Fruit fly (Drosophila melanogaster): ENCODE measurements around the gene CG6753.

The CG6753 gene

DNA sequence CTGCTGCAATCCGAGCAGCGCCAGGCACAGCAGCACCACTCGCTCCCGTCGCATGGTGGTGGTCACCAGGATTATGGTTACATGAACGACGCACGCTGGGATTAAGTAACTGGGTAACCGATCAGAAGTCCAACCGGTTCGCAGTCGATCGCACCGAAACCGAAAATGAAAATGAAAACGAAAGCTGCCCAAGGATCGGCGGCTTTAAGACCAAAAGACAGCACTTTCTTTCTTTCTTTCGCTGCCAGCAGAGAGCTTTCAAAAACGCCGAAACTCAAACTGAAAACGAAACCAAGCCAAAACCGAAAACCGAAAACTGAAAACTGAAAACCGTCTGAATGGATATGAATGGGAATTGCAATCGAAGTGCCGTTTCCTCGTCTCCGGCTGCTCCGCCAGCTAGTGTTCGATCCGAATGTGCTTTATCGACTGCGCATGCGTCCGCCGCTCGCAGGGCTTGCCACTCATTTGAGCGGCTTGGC, at the start of gene CG6753:
TSS of gene CG6753 (minus strand) at position 432 of the 482 bp plus-strand sequence.
- TF ChIP-seq tj (GFP tag; optimal IDR thresholded peaks at IDR 0.05) (no peak), CG5204 (GFP tag; optimal IDR thresholded peaks at IDR 0.05) (no peak)

- TF ChIP-seq Crg-1 (GFP tag; optimal IDR thresholded peaks at IDR 0.05) (no peak), bab1 (GFP tag; optimal IDR thresholded peaks at IDR 0.05) (peak; percentile 4)
Observed at dm6 chr3R:12691422-12692101, 49.3 kb upstream of the CG6753 start, which contains the start of gene Arp1. Arp1 (plus strand) TSS chr3R:12691743.

- TF ChIP-seq cnc (optimal IDR thresholded peaks at IDR 0.05) (no peak), bab1 (GFP tag; optimal IDR thresholded peaks at IDR 0.05) (no peak), ovo (GFP tag; optimal IDR thresholded peaks at IDR 0.05) (no peak), CG11617 (GFP tag; optimal IDR thresholded peaks at IDR 0.05) (no peak), pad (GFP tag; optimal IDR thresholded peaks at IDR 0.05) (no peak), CG33017 (tag; optimal IDR thresholded peaks at IDR 0.05) (peak; percentile 15), CG7045 (GFP tag; optimal IDR thresholded peaks at IDR 0.05) (no peak), CG14711 (tag; optimal IDR thresholded peaks at IDR 0.05) (no peak), Crg-1 (GFP tag; optimal IDR thresholded peaks at IDR 0.05) (no peak), Clk (GFP tag; optimal IDR thresholded peaks at IDR 0.05) (no peak), kay (GFP tag; ENCODE audit: borderline replicate concordance) (no peak), Mnt (GFP tag; optimal IDR thresholded peaks at IDR 0.05) (peak; percentile 88), Hr96 (GFP tag; optimal IDR thresholded peaks at IDR 0.05) (no peak), CG7101 (tag; optimal IDR thresholded peaks at IDR 0.05) (no peak), CG12768 (GFP tag; optimal IDR thresholded peaks at IDR 0.05) (no peak), cic (GFP tag; optimal IDR thresholded peaks at IDR 0.05) (peak; percentile 3), CG5204 (GFP tag; optimal IDR thresholded peaks at IDR 0.05) (no peak), CG1620 (GFP tag; optimal IDR thresholded peaks at IDR 0.05) (no peak), tj (GFP tag; optimal IDR thresholded peaks at IDR 0.05) (peak; percentile 100), toe (GFP tag; optimal IDR thresholded peaks at IDR 0.05) (no peak)
Observed at dm6 chr3R:12688672-12689417, 46.6 kb upstream of the CG6753 start, which contains the start of gene kar. kar (minus strand) TSS chr3R:12689367.

DNA sequence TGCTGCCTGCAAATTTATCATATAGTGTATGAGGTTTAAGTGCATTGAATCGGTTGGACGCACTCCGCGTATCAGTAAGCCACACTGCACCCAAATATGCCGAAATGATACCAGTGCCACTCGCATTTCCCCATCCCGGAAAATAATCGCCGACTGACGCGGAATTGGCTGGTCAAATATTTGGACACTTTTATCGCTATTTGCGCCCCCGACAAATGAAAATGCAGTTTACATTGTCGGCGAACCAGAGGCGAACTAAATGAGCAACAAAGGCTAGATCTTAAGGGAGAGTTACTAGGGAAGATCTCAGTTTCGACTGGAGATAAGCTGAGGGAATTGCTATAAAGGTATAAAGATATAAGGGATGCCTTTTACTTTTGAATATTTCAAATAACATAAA, 45.8 kb upstream of the CG6753 start:
- TF ChIP-seq CG1620 (GFP tag; optimal IDR thresholded peaks at IDR 0.05) (no peak), CG14711 (tag; optimal IDR thresholded peaks at IDR 0.05) (peak; percentile 6), CG7101 (tag; optimal IDR thresholded peaks at IDR 0.05) (peak; percentile 41), tj (GFP tag; optimal IDR thresholded peaks at IDR 0.05) (no peak), cnc (optimal IDR thresholded peaks at IDR 0.05) (no peak), CG5204 (GFP tag; optimal IDR thresholded peaks at IDR 0.05) (no peak), cic (GFP tag; optimal IDR thresholded peaks at IDR 0.05) (peak; percentile 22), pad (GFP tag; optimal IDR thresholded peaks at IDR 0.05) (peak; percentile 17), kay (GFP tag; ENCODE audit: borderline replicate concordance) (no peak), Crg-1 (GFP tag; optimal IDR thresholded peaks at IDR 0.05) (peak; percentile 5), bab1 (GFP tag; optimal IDR thresholded peaks at IDR 0.05) (no peak), CG7045 (GFP tag; optimal IDR thresholded peaks at IDR 0.05) (peak; percentile 44), CG12768 (GFP tag; optimal IDR thresholded peaks at IDR 0.05) (peak; percentile 54), CG33017 (tag; optimal IDR thresholded peaks at IDR 0.05) (peak; percentile 10)

- TF ChIP-seq CG7101 (tag; optimal IDR thresholded peaks at IDR 0.05) (peak; percentile 36), CG7045 (GFP tag; optimal IDR thresholded peaks at IDR 0.05) (peak; percentile 20), Hr96 (GFP tag; optimal IDR thresholded peaks at IDR 0.05) (no peak), CG14711 (tag; optimal IDR thresholded peaks at IDR 0.05) (peak; percentile 15), Clk (GFP tag; optimal IDR thresholded peaks at IDR 0.05) (no peak), pad (GFP tag; optimal IDR thresholded peaks at IDR 0.05) (no peak)
Observed at dm6 chr3R:12685290-12685689, 43.0 kb upstream of the CG6753 start.

dm6 chr3R:12681275-12681674, 39.0 kb upstream of the CG6753 start, which contains the start of gene Cyp313a4:
Cyp313a4 (minus strand) TSS chr3R:12681375.
- TF ChIP-seq CG5204 (GFP tag; optimal IDR thresholded peaks at IDR 0.05) = no peak
- no peak for TF ChIP-seq CG11617 (GFP tag; optimal IDR thresholded peaks at IDR 0.05)
- TF ChIP-seq kay (GFP tag; ENCODE audit: borderline replicate concordance) = no peak
- TF ChIP-seq CG1620 (GFP tag; optimal IDR thresholded peaks at IDR 0.05) = no peak
- no peak for TF ChIP-seq pad (GFP tag; optimal IDR thresholded peaks at IDR 0.05)
- TF ChIP-seq tj (GFP tag; optimal IDR thresholded peaks at IDR 0.05) = no peak
- TF ChIP-seq Clk (GFP tag; optimal IDR thresholded peaks at IDR 0.05) = no peak
- TF ChIP-seq ovo (GFP tag; optimal IDR thresholded peaks at IDR 0.05) = no peak
- no peak for TF ChIP-seq CG7101 (tag; optimal IDR thresholded peaks at IDR 0.05)
- TF ChIP-seq Crg-1 (GFP tag; optimal IDR thresholded peaks at IDR 0.05) = no peak
- no peak for TF ChIP-seq cnc (optimal IDR thresholded peaks at IDR 0.05)
- TF ChIP-seq bab1 (GFP tag; optimal IDR thresholded peaks at IDR 0.05) = no peak

Data from whole organism, adult.